Fruit fly (Drosophila melanogaster) whole organism, embryonic: ENCODE data around the gene CG14085.

Experiments
- Ada2b ChIP-seq: fragments of 200-800 bp; sonication (Bioruptor generic); IDR thresholded peaks from 2 replicates; pipeline ENCODE4 v1.3.6; 2022; ENCODE audit warnings: missing biosample characterization, missing genetic modification characterization
- Bdp1 ChIP-seq: fragments of 200-800 bp; sonication (Bioruptor generic); optimal IDR thresholded peaks from 3 replicates; lab custom pipeline; 2016; ENCODE audit warnings: missing biosample characterization, missing genetic modification characterization
- BtbVII ChIP-seq: fragments of 200-800 bp; sonication (Bioruptor generic); optimal IDR thresholded peaks from 3 replicates; lab custom pipeline; 2017; ENCODE audit warnings: missing biosample characterization, mild to moderate bottlenecking, missing genetic modification characterization
- CG10543 ChIP-seq: fragments of 200-800 bp; sonication (Bioruptor generic); optimal IDR thresholded peaks from 3 replicates; lab custom pipeline; 2017; ENCODE audit warnings: missing biosample characterization, mild to moderate bottlenecking, missing genetic modification characterization, moderate library complexity
- CG12391 ChIP-seq: fragments of 200-800 bp; sonication (Bioruptor generic); optimal IDR thresholded peaks from 3 replicates; lab custom pipeline; 2018; ENCODE audit warnings: missing biosample characterization, mild to moderate bottlenecking, missing genetic modification characterization, moderate library complexity
- CG14441 ChIP-seq: fragments of 200-800 bp; sonication (Bioruptor generic); IDR thresholded peaks from 2 replicates; pipeline ENCODE4 v1.3.6; 2022; ENCODE audit warnings: missing biosample characterization, missing genetic modification characterization
- CG16779 ChIP-seq: fragments of 200-800 bp; sonication (Bioruptor generic); IDR thresholded peaks from 2 replicates; pipeline ENCODE4 v1.3.6; 2022; ENCODE audit warnings: missing biosample characterization, missing genetic modification characterization
- CG17359 ChIP-seq: fragments of 200-800 bp; sonication (Bioruptor generic); optimal IDR thresholded peaks from 3 replicates; lab custom pipeline; 2018; ENCODE audit warnings: missing biosample characterization, mild to moderate bottlenecking, missing genetic modification characterization, moderate library complexity
- CG17802 ChIP-seq: fragments of 200-800 bp; sonication (Bioruptor generic); optimal IDR thresholded peaks from 2 replicates; lab custom pipeline; 2018; ENCODE audit warnings: missing biosample characterization, mild to moderate bottlenecking, missing genetic modification characterization, moderate library complexity
- CG17912 ChIP-seq: fragments of 200-800 bp; sonication (Bioruptor generic); optimal IDR thresholded peaks from 2 replicates; lab custom pipeline; 2018; ENCODE audit warnings: missing biosample characterization, mild to moderate bottlenecking, missing genetic modification characterization
- CG30020 ChIP-seq: fragments of 200-800 bp; optimal IDR thresholded peaks from 2 replicates; lab custom pipeline; 2019; ENCODE audit warnings: missing biosample characterization, mild to moderate bottlenecking, missing genetic modification characterization, moderate library complexity
- CG34224 ChIP-seq: fragments of 200-800 bp; sonication (Bioruptor generic); IDR thresholded peaks from 3 replicates; pipeline ENCODE4 v1.3.6; 2022; ENCODE audit warnings: missing biosample characterization, missing genetic modification characterization; ENCODE audit not compliant: partially characterized antibody
- CG3726 ChIP-seq: fragments of 200-800 bp; sonication (Bioruptor generic); IDR thresholded peaks from 3 replicates; pipeline ENCODE4, ENCODE4 v1.3.6; 2022; ENCODE audit warnings: missing biosample characterization, missing genetic modification characterization
- CG6689 ChIP-seq: fragments of 200-800 bp; sonication (Bioruptor generic); IDR thresholded peaks from 2 replicates; pipeline ENCODE4 v1.3.6; 2022; ENCODE audit warnings: missing biosample characterization, missing genetic modification characterization
- CG6813 ChIP-seq: fragments of 200-800 bp; sonication (Bioruptor generic); optimal IDR thresholded peaks from 2 replicates; lab custom pipeline; 2017; ENCODE audit warnings: missing biosample characterization, missing genetic modification characterization, mild to moderate bottlenecking, moderate library complexity, missing genetic modification reagents
- CG8089 ChIP-seq: fragments of 200-800 bp; sonication (Bioruptor generic); optimal IDR thresholded peaks from 3 replicates; lab custom pipeline; 2016; ENCODE audit warnings: missing biosample characterization, missing genetic modification characterization
- CG9817 ChIP-seq: fragments of 200-800 bp; sonication (Bioruptor generic); optimal IDR thresholded peaks from 2 replicates; lab custom pipeline; 2018; ENCODE audit warnings: missing biosample characterization, mild to moderate bottlenecking, missing genetic modification characterization, moderate library complexity
- CHES-1-like ChIP-seq: fragments of 200-800 bp; sonication (Bioruptor generic); optimal IDR thresholded peaks from 2 replicates; lab custom pipeline; 2016; ENCODE audit warnings: missing biosample characterization, missing genetic modification characterization
- CTCF ChIP-seq: fragments of 200-800 bp; sonication (Bioruptor generic); optimal IDR thresholded peaks from 2 replicates; lab custom pipeline; 2017; ENCODE audit warnings: missing biosample characterization, mild to moderate bottlenecking, missing genetic modification characterization, moderate library complexity
- Dbx ChIP-seq: fragments of 200-800 bp; sonication (Bioruptor generic); IDR thresholded peaks from 3 replicates; pipeline ENCODE4 v1.3.6; 2022; ENCODE audit warnings: missing biosample characterization, missing genetic modification characterization
- Dek ChIP-seq: fragments of 200-800 bp; sonication (Bioruptor generic); optimal IDR thresholded peaks from 3 replicates; lab custom pipeline; 2019; ENCODE audit warnings: missing biosample characterization, mild to moderate bottlenecking, missing genetic modification characterization, moderate library complexity
- Fer3 ChIP-seq: fragments of 200-800 bp; sonication (Bioruptor generic); optimal IDR thresholded peaks from 2 replicates; lab custom pipeline; 2018; ENCODE audit warnings: missing biosample characterization, mild to moderate bottlenecking, missing genetic modification characterization, moderate library complexity
- HHEX ChIP-seq: fragments of 200-800 bp; sonication (Bioruptor generic); optimal IDR thresholded peaks from 3 replicates; lab custom pipeline; 2017; ENCODE audit warnings: missing biosample characterization, mild to moderate bottlenecking, missing genetic modification characterization, missing genetic modification reagents
- Lpt ChIP-seq: fragments of >200 bp; optimal IDR thresholded peaks from 2 replicates; lab custom pipeline; 2018; ENCODE audit warnings: missing biosample characterization, missing genetic modification characterization
- Neu2 ChIP-seq: fragments of 200-800 bp; sonication (Bioruptor generic); optimal IDR thresholded peaks from 3 replicates; lab custom pipeline; 2016; ENCODE audit warnings: missing biosample characterization, missing genetic modification characterization, borderline replicate concordance
- Oaz ChIP-seq: fragments of 200-800 bp; sonication (Bioruptor generic); IDR thresholded peaks from 2 replicates; pipeline ENCODE4 v1.3.6; 2022; ENCODE audit warnings: missing biosample characterization, missing genetic modification characterization
- Six4 ChIP-seq: fragments of 200-800 bp; sonication (Bioruptor generic); optimal IDR thresholded peaks from 2 replicates; lab custom pipeline; 2016; ENCODE audit warnings: missing biosample characterization, missing genetic modification characterization
- Vsx1 ChIP-seq: fragments of 200-800 bp; sonication (Bioruptor generic); optimal IDR thresholded peaks from 2 replicates; lab custom pipeline; 2017; ENCODE audit warnings: missing biosample characterization, mild to moderate bottlenecking, missing genetic modification characterization, missing genetic modification reagents
- YL-1 ChIP-seq: fragments of 200-800 bp; sonication (Bioruptor generic); optimal IDR thresholded peaks from 3 replicates; lab custom pipeline; 2017; ENCODE audit warnings: missing biosample characterization, mild to moderate bottlenecking, missing genetic modification characterization
- abd-A ChIP-seq: fragments of 200-800 bp; sonication (Bioruptor generic); optimal IDR thresholded peaks from 3 replicates; lab custom pipeline; 2019; ENCODE audit warnings: missing biosample characterization, mild to moderate bottlenecking, missing genetic modification characterization, moderate library complexity
- az2 ChIP-seq: fragments of 200-800 bp; sonication (Bioruptor generic); optimal IDR thresholded peaks from 3 replicates; lab custom pipeline; 2016; ENCODE audit warnings: missing biosample characterization, missing genetic modification characterization
- bbx ChIP-seq: fragments of 200-800 bp; sonication (Bioruptor generic); IDR thresholded peaks from 2 replicates; pipeline ENCODE4 v1.3.6; 2022; ENCODE audit warnings: missing biosample characterization, missing genetic modification characterization; ENCODE audit not compliant: partially characterized antibody
- bcd ChIP-seq: fragments of 200-800 bp; sonication (Bioruptor generic); optimal IDR thresholded peaks from 2 replicates; lab custom pipeline; 2017; ENCODE audit warnings: missing biosample characterization, mild to moderate bottlenecking, missing genetic modification characterization
- cato ChIP-seq: fragments of 200-800 bp; sonication (Bioruptor generic); optimal IDR thresholded peaks from 2 replicates; lab custom pipeline; 2016; ENCODE audit warnings: missing biosample characterization, missing genetic modification characterization, borderline replicate concordance
- croc ChIP-seq: fragments of 200-800 bp; sonication (Bioruptor generic); conservative IDR thresholded peaks from 3 replicates; pipeline ENCODE4 v1.3.6; 2022; ENCODE audit warnings: missing biosample characterization, missing genetic modification characterization
- dmrt99B ChIP-seq: fragments of 200-800 bp; sonication (Bioruptor generic); optimal IDR thresholded peaks from 2 replicates; lab custom pipeline; 2018; ENCODE audit warnings: missing biosample characterization, mild to moderate bottlenecking, missing genetic modification characterization, moderate library complexity
- gro ChIP-seq: fragments of 200-800 bp; sonication (Bioruptor generic); optimal IDR thresholded peaks from 2 replicates; lab custom pipeline; 2016; ENCODE audit warnings: missing biosample characterization, missing genetic modification characterization
- gsb-n ChIP-seq: fragments of 200-800 bp; sonication (Bioruptor generic); optimal IDR thresholded peaks from 3 replicates; lab custom pipeline; 2018; ENCODE audit warnings: missing biosample characterization, mild to moderate bottlenecking, missing genetic modification characterization
- h ChIP-seq: fragments of >200 bp; optimal IDR thresholded peaks from 2 replicates; lab custom pipeline; 2017
- inv ChIP-seq: fragments of 200-800 bp; sonication (Bioruptor generic); IDR thresholded peaks from 2 replicates; pipeline ENCODE4 v1.3.6; 2022; ENCODE audit warnings: missing biosample characterization, missing genetic modification characterization; ENCODE audit not compliant: partially characterized antibody
- ken ChIP-seq: fragments of 200-800 bp; sonication (Bioruptor generic); IDR thresholded peaks from 3 replicates; pipeline ENCODE4 v1.3.6; 2022; ENCODE audit warnings: missing biosample characterization, missing genetic modification characterization
- knrl ChIP-seq: fragments of 200-800 bp; sonication (Bioruptor generic); IDR thresholded peaks from 3 replicates; pipeline ENCODE4 v1.3.6; 2022; ENCODE audit warnings: missing biosample characterization, missing genetic modification characterization; ENCODE audit not compliant: partially characterized antibody
- nerfin-1 ChIP-seq: fragments of 200-800 bp; sonication (Bioruptor generic); optimal IDR thresholded peaks from 3 replicates; lab custom pipeline; 2019; ENCODE audit warnings: missing biosample characterization, mild to moderate bottlenecking, missing genetic modification characterization, moderate library complexity
- pho ChIP-seq: fragments of 200-800 bp; sonication (Bioruptor generic); optimal IDR thresholded peaks from 2 replicates; lab custom pipeline; 2016; ENCODE audit warnings: missing biosample characterization, missing genetic modification characterization
- phol ChIP-seq: fragments of 200-800 bp; sonication (Bioruptor generic); optimal IDR thresholded peaks from 3 replicates; lab custom pipeline; 2018; ENCODE audit warnings: missing biosample characterization, mild to moderate bottlenecking, missing genetic modification characterization, moderate library complexity
- pzg ChIP-seq: fragments of 200-800 bp; sonication (Bioruptor generic); optimal IDR thresholded peaks from 3 replicates; lab custom pipeline; 2018; ENCODE audit warnings: missing biosample characterization, mild to moderate bottlenecking, missing genetic modification characterization, moderate library complexity
- scrt ChIP-seq: fragments of 200-800 bp; sonication (Bioruptor generic); optimal IDR thresholded peaks from 2 replicates; lab custom pipeline; 2018; ENCODE audit warnings: missing biosample characterization, mild to moderate bottlenecking, missing genetic modification characterization, moderate library complexity
- zen ChIP-seq: fragments of 200-800 bp; sonication (Bioruptor generic); optimal IDR thresholded peaks from 3 replicates; lab custom pipeline; 2018; ENCODE audit warnings: missing biosample characterization, mild to moderate bottlenecking, missing genetic modification characterization, moderate library complexity
- zfh1 ChIP-seq: fragments of 200-800 bp; sonication (Bioruptor generic); IDR thresholded peaks from 3 replicates; pipeline ENCODE4 v1.3.6; 2022; ENCODE audit warnings: missing biosample characterization, missing genetic modification characterization

CG14085 gene

DNA sequence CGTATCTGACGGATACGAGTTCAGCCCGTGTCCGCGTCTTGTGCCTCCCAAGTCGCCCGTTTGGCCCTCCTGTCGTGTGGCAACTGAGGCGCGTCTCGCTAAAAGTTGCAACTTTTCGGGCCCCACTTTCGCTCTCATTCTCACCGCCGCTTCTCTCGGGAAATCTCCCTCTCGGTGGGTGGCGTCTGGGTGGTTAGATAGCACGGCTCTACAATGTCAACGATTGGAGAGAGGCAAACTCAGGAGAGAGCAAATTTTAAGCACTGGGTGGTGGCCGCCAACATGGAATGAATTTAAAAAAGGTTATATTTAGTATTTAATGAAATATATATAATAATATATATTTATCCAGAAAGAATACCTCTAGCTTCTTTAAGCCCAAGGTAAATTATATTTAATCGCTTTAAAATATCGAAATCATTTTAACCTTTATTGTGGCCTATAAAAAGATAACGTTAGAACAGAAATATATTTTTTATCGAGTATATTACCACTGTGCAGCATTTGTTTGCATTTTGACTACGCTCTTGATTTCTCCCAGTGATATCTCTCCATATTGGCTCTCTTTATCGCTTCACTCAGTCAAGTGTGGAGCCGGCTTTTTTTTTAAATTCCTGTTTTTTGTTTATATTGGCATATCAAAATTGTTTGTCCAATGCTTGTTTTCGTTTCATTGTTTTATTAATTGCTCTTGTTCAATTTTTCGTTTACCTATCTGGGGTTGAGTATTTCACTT is 23.5 kb downstream of the CG14085 start, which contains the start of gene Gbs-76A (continued):
- TF ChIP-seq Bdp1 (GFP tag; lab: Kevin White, UChicago): no peak
- peak; percentile 86 for TF ChIP-seq nerfin-1
- TF ChIP-seq phol (tag; lab: Kevin White, UChicago): peak; percentile 88
- no peak for TF ChIP-seq Lpt (GFP tag; lab: Kevin White, UChicago)
- TF ChIP-seq scrt (GFP tag; lab: Kevin White, UChicago): peak; percentile 77
- peak; percentile 90 for TF ChIP-seq dmrt99B
- peak; percentile 85 for TF ChIP-seq Fer3 (tag; lab: Kevin White, UChicago)
- TF ChIP-seq bcd (GFP tag; lab: Kevin White, UChicago): peak; percentile 68
- TF ChIP-seq Vsx1 (GFP tag; lab: Kevin White, UChicago): peak; percentile 70
- TF ChIP-seq Ada2b (GFP tag; lab: Robert Waterston, UW): peak; percentile 76
- peak; percentile 72 for TF ChIP-seq HHEX (GFP tag; lab: Kevin White, UChicago)
- peak; percentile 89 for TF ChIP-seq CG12391 (tag; lab: Kevin White, UChicago)
- no peak for TF ChIP-seq gro (GFP tag; lab: Kevin White, UChicago)
- TF ChIP-seq abd-A (tag; lab: Kevin White, UChicago): peak; percentile 71
- no peak for TF ChIP-seq pzg (GFP tag; lab: Kevin White, UChicago)
- TF ChIP-seq CG10543 (GFP tag; lab: Kevin White, UChicago): peak; percentile 85
- TF ChIP-seq CG6813: peak; percentile 86
- peak; percentile 29; the same call in 1 of the 2 replicates for TF ChIP-seq bbx (GFP tag; lab: Robert Waterston, UW)
- peak; percentile 19 for TF ChIP-seq CTCF (GFP tag; lab: Kevin White, UChicago)
- peak; percentile 26 for TF ChIP-seq CG17802 (tag; lab: Kevin White, UChicago)
- TF ChIP-seq pho: peak; percentile 50
- TF ChIP-seq BtbVII: peak; percentile 84
- TF ChIP-seq CG14441 (GFP tag; lab: Robert Waterston, UW): no peak; the same call in 1 of the 2 replicates
- TF ChIP-seq az2: peak; percentile 58
- peak; percentile 73 for TF ChIP-seq croc (GFP tag; lab: Robert Waterston, UW)
- peak; percentile 42; the same call in 1 of the 2 replicates for TF ChIP-seq Oaz (GFP tag; lab: Robert Waterston, UW)
- TF ChIP-seq zfh1 (GFP tag; lab: Robert Waterston, UW): peak; percentile 56; the same call in 1 of the 3 replicates
- peak; percentile 59 for TF ChIP-seq inv
- TF ChIP-seq h (lab: Kevin White, UChicago): no peak
- peak; percentile 73 for TF ChIP-seq zen (tag; lab: Kevin White, UChicago)
- peak; percentile 3 for TF ChIP-seq CG8089 (GFP tag; lab: Kevin White, UChicago)
- TF ChIP-seq CG30020 (tag; lab: Kevin White, UChicago): peak; percentile 49
- peak; percentile 85 for TF ChIP-seq CG6689 (GFP tag; lab: Robert Waterston, UW)
- peak; percentile 79 for TF ChIP-seq Dek (tag; lab: Kevin White, UChicago)
- TF ChIP-seq YL-1 (GFP tag; lab: Kevin White, UChicago): peak; percentile 34
- peak; percentile 89 for TF ChIP-seq CG17359 (tag; lab: Kevin White, UChicago)
- peak; percentile 69; the same call in 2 of the 3 replicates for TF ChIP-seq Dbx
- TF ChIP-seq CG9817 (tag; lab: Kevin White, UChicago): peak; percentile 74
- TF ChIP-seq knrl (GFP tag; lab: Robert Waterston, UW): peak; percentile 42; the same call in 1 of the 3 replicates
- TF ChIP-seq CHES-1-like (GFP tag; lab: Kevin White, UChicago): no peak
- 0 out of 3 replicates have a peak, but pooled peaks have one; percentile 42 for TF ChIP-seq ken (GFP tag; lab: Robert Waterston, UW)
- TF ChIP-seq gsb-n (tag; lab: Kevin White, UChicago): peak; percentile 71
- no peak for TF ChIP-seq Neu2 (GFP tag; lab: Kevin White, UChicago)
- TF ChIP-seq CG3726 (GFP tag; lab: Robert Waterston, UW): no peak
- TF ChIP-seq CG34224 (GFP tag; lab: Robert Waterston, UW): peak; percentile 65; the same call in 1 of the 3 replicates
- TF ChIP-seq CG17912 (GFP tag; lab: Kevin White, UChicago): no peak
- peak; percentile 41 for TF ChIP-seq Six4 (GFP tag; lab: Kevin White, UChicago)
- TF ChIP-seq cato (GFP tag; lab: Kevin White, UChicago): peak; percentile 23
- TF ChIP-seq CG16779 (GFP tag; lab: Robert Waterston, UW): no peak
